Fruit fly (Drosophila melanogaster): ENCODE data around the gene SPH93.

DNA sequence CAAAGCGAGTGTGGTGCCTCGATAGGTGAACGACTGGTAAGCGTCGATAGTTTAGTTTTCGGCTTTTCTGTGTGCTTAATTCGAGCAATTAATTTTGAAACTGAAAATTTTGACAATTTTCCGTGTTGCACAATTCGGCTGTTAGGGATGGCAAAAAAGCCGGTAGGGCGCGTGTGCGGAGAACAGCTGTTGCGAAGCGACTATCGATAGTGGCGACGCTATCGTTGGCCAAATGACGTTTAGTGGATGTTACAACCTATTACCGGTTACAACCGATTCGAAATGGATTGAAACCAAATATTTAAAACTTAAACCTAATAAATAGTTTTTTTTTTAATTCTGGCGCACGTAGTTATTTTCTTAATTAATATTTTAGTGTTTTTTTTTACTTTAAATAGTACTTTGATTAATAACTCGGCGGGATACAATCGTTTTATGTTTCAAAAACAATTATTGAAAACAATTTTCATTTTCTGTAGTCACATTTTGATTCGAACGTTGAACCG, 45.3 kb upstream of the SPH93 start, which contains the start of the genes mEFTs and Dhc36C:
- TF ChIP-seq cnc (optimal IDR thresholded peaks at IDR 0.05) (no peak), ovo (GFP tag; optimal IDR thresholded peaks at IDR 0.05) (no peak)

Measured in whole organism, adult.